Worm (Caenorhabditis elegans) whole organism, late embryonic: ENCODE results near the gene sel-15.

Experiments used
- ama-1 ChIP-seq: fragments of 150-350 bp; optimal IDR thresholded peaks from 2 replicates; lab custom pipeline; 2014
- fkh-10 ChIP-seq: fragments of 150-350 bp; optimal IDR thresholded peaks from 2 replicates; lab custom pipeline; 2014; ENCODE audit warnings: missing biosample characterization, missing genetic modification reagents, missing genetic modification characterization
- lin-11 ChIP-seq: fragments of 200-800 bp; sonication (Bioruptor generic); optimal IDR thresholded peaks from 2 replicates; lab custom pipeline; 2018; ENCODE audit warnings: mild to moderate bottlenecking, missing genetic modification characterization, missing compliant biosample characterization

ce11 chrIII:744459-744858, 48.2 kb upstream of the sel-15 start:
- TF ChIP-seq lin-11 (tag; lab: Kevin White, UChicago) (no peak), ama-1 (lab: Kevin White, UChicago) (no peak), fkh-10 (GFP tag; lab: Kevin White, UChicago) (no peak)
